Worm (Caenorhabditis elegans) whole organism, L1 larva: ENCODE results near the gene chil-23.
A peak's percentile ranks its signal among the peaks of the same experiment; 100 is the strongest.

Experiments used
- F16B12.6 ChIP-seq: fragments of 150-350 bp; optimal IDR thresholded peaks from 2 replicates; lab custom pipeline; 2014; ENCODE audit warnings: missing biosample characterization, missing genetic modification characterization
- Y116A8C.19 ChIP-seq: sonication (generic microtip); optimal IDR thresholded peaks from 2 replicates; lab custom pipeline; 2016; ENCODE audit warnings: missing compliant biosample characterization, missing genetic modification characterization, borderline replicate concordance
- alr-1 ChIP-seq: fragments of 200-800 bp; sonication (Bioruptor generic); optimal IDR thresholded peaks from 2 replicates; lab custom pipeline; 2018; ENCODE audit warnings: borderline replicate concordance, mild to moderate bottlenecking, missing genetic modification characterization, missing compliant biosample characterization
- ama-1 ChIP-seq: fragments of 150-350 bp; optimal IDR thresholded peaks from 2 replicates; lab custom pipeline; 2014
- blmp-1 ChIP-seq: fragments of 150-350 bp; optimal IDR thresholded peaks from 2 replicates; lab custom pipeline; 2014; ENCODE audit warnings: missing biosample characterization, missing genetic modification characterization
- ceh-63 ChIP-seq: fragments of 200-800 bp; sonication (Bioruptor generic); optimal IDR thresholded peaks from 2 replicates; lab custom pipeline; 2018; ENCODE audit warnings: mild to moderate bottlenecking, missing genetic modification characterization, missing compliant biosample characterization
- ceh-8 ChIP-seq: fragments of 200-800 bp; sonication (Bioruptor generic); optimal IDR thresholded peaks from 2 replicates; lab custom pipeline; 2018; ENCODE audit warnings: mild to moderate bottlenecking, missing genetic modification characterization, moderate library complexity, missing compliant biosample characterization
- ceh-82 ChIP-seq, 3 experiments: fragments of 150-350 bp in 1 of 3; sonication (generic microtip) in 2 of 3; optimal IDR thresholded peaks; 2 replicates each; lab custom pipeline; 2014 to 2017; ENCODE audit warnings: missing biosample characterization in 3 of 3, missing genetic modification characterization in 3 of 3
- ceh-88 ChIP-seq: fragments of 200-800 bp; sonication (Bioruptor generic); IDR thresholded peaks from 2 replicates; pipeline ENCODE4 v1.3.6; 2022; ENCODE audit warnings: missing genetic modification characterization, missing compliant biosample characterization
- dpl-1 ChIP-seq, 3 experiments: fragments of 150-350 bp in 2 of 3; sonication (generic microtip) in 1 of 3; optimal IDR thresholded peaks; 2 replicates each; lab custom pipeline; 2014 to 2017; ENCODE audit warnings: missing biosample characterization in 3 of 3, missing genetic modification characterization in 3 of 3, missing genetic modification reagents in 3 of 3
- dsc-1 ChIP-seq: sonication (generic microtip); optimal IDR thresholded peaks from 2 replicates; lab custom pipeline; 2016; ENCODE audit warnings: mild to moderate bottlenecking, missing genetic modification characterization, missing compliant biosample characterization
- efl-1 ChIP-seq, 4 experiments: fragments of 150-350 bp; optimal IDR thresholded peaks in 3 of 4; peaks in 1 of 4; 1 replicate in 1 of 4; 2 replicates in 3 of 4; lab custom pipeline; 2014; ENCODE audit warnings: missing biosample characterization in 2 of 4, missing genetic modification characterization in 2 of 4, missing genetic modification reagents in 2 of 4
- efl-3 ChIP-seq: fragments of 200-800 bp; sonication (Bioruptor generic); optimal IDR thresholded peaks from 2 replicates; lab custom pipeline; 2018; ENCODE audit warnings: mild to moderate bottlenecking, missing genetic modification characterization, missing compliant biosample characterization
- egl-13 ChIP-seq: sonication (generic microtip); optimal IDR thresholded peaks from 2 replicates; lab custom pipeline; 2016; ENCODE audit warnings: missing genotype, missing genetic modification reagents, missing genetic modification characterization, missing compliant biosample characterization
- elt-2 ChIP-seq: sonication (generic microtip); optimal IDR thresholded peaks from 2 replicates; lab custom pipeline; 2016; ENCODE audit warnings: missing genetic modification characterization, mild to moderate bottlenecking, inconsistent platforms, missing compliant biosample characterization, missing genetic modification reagents
- fkh-10 ChIP-seq: sonication (generic microtip); optimal IDR thresholded peaks from 2 replicates; lab custom pipeline; 2017; ENCODE audit warnings: missing biosample characterization, missing genetic modification reagents, missing genetic modification characterization
- fkh-4 ChIP-seq: sonication (generic microtip); optimal IDR thresholded peaks from 2 replicates; lab custom pipeline; 2016; ENCODE audit warnings: missing compliant biosample characterization, missing genetic modification characterization, borderline replicate concordance
- grh-1 ChIP-seq: fragments of 200-800 bp; sonication (Bioruptor generic); IDR thresholded peaks from 2 replicates; pipeline ENCODE4 v1.3.6; 2022; ENCODE audit warnings: missing genetic modification reagents, missing genetic modification characterization, missing compliant biosample characterization
- hlh-17 ChIP-seq: fragments of 200-800 bp; sonication (Bioruptor generic); optimal IDR thresholded peaks from 2 replicates; lab custom pipeline; 2018; ENCODE audit warnings: missing genetic modification characterization, mild to moderate bottlenecking, missing compliant biosample characterization, moderate library complexity, borderline replicate concordance
- hlh-4 ChIP-seq: sonication (generic microtip); optimal IDR thresholded peaks from 2 replicates; lab custom pipeline; 2016; ENCODE audit warnings: mild to moderate bottlenecking, missing genetic modification characterization, missing compliant biosample characterization
- lin-13 ChIP-seq: fragments of 150-350 bp; optimal IDR thresholded peaks from 2 replicates; lab custom pipeline; 2014; ENCODE audit warnings: missing biosample characterization, missing genetic modification reagents, missing genetic modification characterization
- lin-15B ChIP-seq: fragments of 150-350 bp; sonication (generic microtip); optimal IDR thresholded peaks from 3 replicates; lab custom pipeline; 2014; ENCODE audit warnings: missing biosample characterization, missing genetic modification characterization
- lin-39 ChIP-seq: fragments of 150-350 bp; optimal IDR thresholded peaks from 2 replicates; lab custom pipeline; 2014; ENCODE audit warnings: missing biosample characterization, missing genetic modification reagents, missing genetic modification characterization
- lsy-2 ChIP-seq, 2 experiments: fragments of 150-350 bp; optimal IDR thresholded peaks; 2 replicates each; lab custom pipeline; 2014; ENCODE audit warnings: missing biosample characterization in 2 of 2, missing genetic modification characterization in 2 of 2
- mab-9 ChIP-seq: fragments of 200-800 bp; sonication (Bioruptor generic); IDR thresholded peaks from 2 replicates; pipeline ENCODE4 v1.3.6; 2022; ENCODE audit warnings: missing genetic modification reagents, missing genetic modification characterization, missing compliant biosample characterization
- mef-2 ChIP-seq: fragments of 150-350 bp; optimal IDR thresholded peaks from 2 replicates; lab custom pipeline; 2014; ENCODE audit warnings: missing biosample characterization, missing genetic modification characterization
- mep-1 ChIP-seq: fragments of 150-350 bp; optimal IDR thresholded peaks from 2 replicates; lab custom pipeline; 2014; ENCODE audit warnings: missing biosample characterization, missing genetic modification characterization
- nhr-11 ChIP-seq: fragments of 150-350 bp; optimal IDR thresholded peaks from 2 replicates; lab custom pipeline; 2014; ENCODE audit warnings: missing biosample characterization, missing genetic modification characterization
- nhr-12 ChIP-seq: sonication (generic microtip); optimal IDR thresholded peaks from 2 replicates; lab custom pipeline; 2017; ENCODE audit warnings: missing biosample characterization, missing genetic modification characterization
- nhr-20 ChIP-seq: sonication (generic microtip); optimal IDR thresholded peaks from 2 replicates; lab custom pipeline; 2016; ENCODE audit warnings: mild to moderate bottlenecking, missing genetic modification characterization, missing compliant biosample characterization
- nhr-76 ChIP-seq: sonication (generic microtip); optimal IDR thresholded peaks from 2 replicates; lab custom pipeline; 2017; ENCODE audit warnings: missing biosample characterization, missing genetic modification characterization
- nhr-77 ChIP-seq: fragments of 150-350 bp; optimal IDR thresholded peaks from 2 replicates; lab custom pipeline; 2014; ENCODE audit warnings: missing biosample characterization, missing genetic modification characterization
- nhr-85 ChIP-seq: sonication (generic microtip); peaks from one replicate; lab custom pipeline; 2016; ENCODE audit warnings: missing genetic modification characterization, inconsistent platforms, missing compliant biosample characterization
- pax-3 ChIP-seq: fragments of 200-800 bp; sonication (Bioruptor generic); optimal IDR thresholded peaks from 2 replicates; lab custom pipeline; 2018; ENCODE audit warnings: mild to moderate bottlenecking, missing genetic modification characterization, moderate library complexity, missing compliant biosample characterization
- rnt-1 ChIP-seq: sonication (generic microtip); optimal IDR thresholded peaks from 2 replicates; lab custom pipeline; 2016; ENCODE audit warnings: mild to moderate bottlenecking, missing genetic modification characterization, moderate library complexity, missing compliant biosample characterization
- sup-37 ChIP-seq: fragments of 200-800 bp; sonication (Bioruptor generic); optimal IDR thresholded peaks from 2 replicates; lab custom pipeline; 2018; ENCODE audit warnings: mild to moderate bottlenecking, missing genetic modification characterization, missing compliant biosample characterization
- zag-1 ChIP-seq: fragments of 150-350 bp; optimal IDR thresholded peaks from 2 replicates; lab custom pipeline; 2014; ENCODE audit warnings: missing biosample characterization, missing genetic modification characterization
- zip-4 ChIP-seq: fragments of 200-800 bp; sonication (Bioruptor generic); optimal IDR thresholded peaks from 2 replicates; lab custom pipeline; 2018; ENCODE audit warnings: mild to moderate bottlenecking, missing genetic modification characterization, moderate library complexity, missing compliant biosample characterization
- ztf-11 ChIP-seq, 2 experiments: sonication (generic microtip); optimal IDR thresholded peaks; 2 replicates each; lab custom pipeline; 2016 to 2017; ENCODE audit warnings: missing genetic modification characterization in 2 of 2, missing biosample characterization in 1 of 2, missing compliant biosample characterization in 1 of 2

Gene chil-23

ce11 chrII:9426076-9426475, 42.3 kb downstream of the chil-23 start, which contains the start of gene M176.10:
Gene M176.10, minus strand, starts transcription at chrII:9426176.
- TF ChIP-seq hlh-4 (tag; lab: Kevin White, UChicago) (no peak), fkh-4 (tag; lab: Kevin White, UChicago) (no peak), mep-1 (no peak), fkh-10 (GFP tag; lab: Kevin White, UChicago) (no peak), Y116A8C.19 (tag; lab: Kevin White, UChicago) (no peak), lin-13 (GFP tag; lab: Kevin White, UChicago) (no peak), ama-1 (no peak), ztf-11 (tag; optimal IDR thresholded peaks at IDR 0.05; lab: Kevin White, UChicago) (no peak), efl-3 (GFP tag; lab: Kevin White, UChicago) (no peak), alr-1 (no peak), blmp-1 (no peak), ceh-88 (no peak), zag-1 (tag; lab: Kevin White, UChicago) (no peak), nhr-11 (tag; lab: Kevin White, UChicago) (no peak), nhr-12 (tag; lab: Kevin White, UChicago) (no peak), sup-37 (no peak), pax-3 (tag; lab: Kevin White, UChicago) (no peak), hlh-17 (GFP tag; lab: Kevin White, UChicago) (no peak)

ce11 chrII:9421969-9422368, 46.4 kb downstream of the chil-23 start, which contains the start of gene M176.11:
Gene M176.11, plus strand, starts transcription at chrII:9422269.
- TF ChIP-seq nhr-12 (tag; lab: Kevin White, UChicago) (no peak), mab-9 (GFP tag; lab: Robert Waterston, UW) (no peak), nhr-77 (tag; lab: Kevin White, UChicago) (no peak), ceh-63 (GFP tag; lab: Kevin White, UChicago) (no peak), dpl-1 (GFP tag; optimal IDR thresholded peaks at IDR 0.05; lab: Kevin White, UChicago) (no peak), zip-4 (no peak), efl-1 (optimal IDR thresholded peaks at IDR 0.05; lab: Kevin White, UChicago) (no peak), efl-1 (GFP tag; optimal IDR thresholded peaks at IDR 0.05 in 1 of 2; lab: Kevin White, UChicago) (no peak), ceh-8 (no peak), nhr-76 (tag; lab: Kevin White, UChicago) (no peak)
- TF ChIP-seq, all 84 proteins: peak for 0

- TF ChIP-seq lsy-2 (tag; optimal IDR thresholded peaks at IDR 0.05; lab: Kevin White, UChicago) (no peak), mef-2 (no peak), rnt-1 (tag; lab: Kevin White, UChicago) (no peak), lin-15B (tag; lab: Kevin White, UChicago) (no peak), elt-2 (tag; lab: Kevin White, UChicago) (peak; percentile 18), F16B12.6 (tag; lab: Kevin White, UChicago) (no peak), egl-13 (no peak), ceh-82 (tag; optimal IDR thresholded peaks at IDR 0.05; lab: Kevin White, UChicago) (no peak), nhr-12 (tag; lab: Kevin White, UChicago) (no peak)
- TF ChIP-seq, all 84 proteins: peak for 1
Observed at ce11 chrII:9418843-9419532, 49.4 kb downstream of the chil-23 start.

- no peak for TF ChIP-seq Y116A8C.19 (tag; lab: Kevin White, UChicago)
- no peak for TF ChIP-seq lin-15B (tag; lab: Kevin White, UChicago)
- TF ChIP-seq egl-13, result no peak
- no peak for TF ChIP-seq lin-39 (tag; lab: Kevin White, UChicago)
- no peak for TF ChIP-seq nhr-20
- no peak for TF ChIP-seq ceh-82 (tag; optimal IDR thresholded peaks at IDR 0.05; lab: Kevin White, UChicago)
- TF ChIP-seq efl-1 (optimal IDR thresholded peaks at IDR 0.05; lab: Kevin White, UChicago), result no peak
- peak in 1 of 2 experiments; percentile 52 for TF ChIP-seq efl-1 (GFP tag; optimal IDR thresholded peaks at IDR 0.05 in 1 of 2; lab: Kevin White, UChicago)
- no peak for TF ChIP-seq grh-1
- no peak for TF ChIP-seq lsy-2 (tag; optimal IDR thresholded peaks at IDR 0.05; lab: Kevin White, UChicago)
- TF ChIP-seq elt-2 (tag; lab: Kevin White, UChicago), result no peak
- peak; percentile 3 for TF ChIP-seq nhr-85 (tag; lab: Kevin White, UChicago)
- no peak for TF ChIP-seq dsc-1 (tag; lab: Kevin White, UChicago)
Observed at ce11 chrII:9418065-9418567, 50.3 kb downstream of the chil-23 start, which contains the start of the genes M176.4 and M176.16. Gene M176.4, plus strand, starts transcription at chrII:9418365. Gene M176.16, plus strand, starts transcription at chrII:9418517.
